Worm (Caenorhabditis elegans): ENCODE data around the gene R03E9.2.

The R03E9.2 gene

DNA sequence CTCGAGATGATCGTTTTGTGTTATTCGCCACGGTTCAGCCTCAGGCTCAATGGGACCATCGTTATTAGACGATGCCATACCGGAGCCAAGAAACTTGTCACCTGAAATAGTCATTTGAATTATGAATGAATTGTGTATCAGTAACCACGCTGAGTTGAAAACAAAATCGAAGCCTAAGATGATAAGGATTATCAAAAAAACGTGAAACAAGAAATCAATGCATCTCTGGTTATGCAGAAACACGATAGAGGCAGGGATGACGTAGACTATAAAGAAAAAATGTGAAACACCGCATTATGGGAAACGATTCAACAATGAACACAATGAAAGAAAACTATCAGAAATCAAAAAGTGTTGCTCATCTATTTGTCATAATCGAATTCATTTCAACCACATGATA, 10.1 kb downstream of the R03E9.2 start, which contains the start of gene smf-1:
TSS of gene smf-1 (minus strand) at position 101 of the 400 bp plus-strand sequence.
- TF ChIP-seq W03F9.2 (tag; optimal IDR thresholded peaks at IDR 0.05) (no peak), dao-5 (tag; optimal IDR thresholded peaks at IDR 0.05) (no peak), him-1 (tag; optimal IDR thresholded peaks at IDR 0.05) (no peak)

DNA sequence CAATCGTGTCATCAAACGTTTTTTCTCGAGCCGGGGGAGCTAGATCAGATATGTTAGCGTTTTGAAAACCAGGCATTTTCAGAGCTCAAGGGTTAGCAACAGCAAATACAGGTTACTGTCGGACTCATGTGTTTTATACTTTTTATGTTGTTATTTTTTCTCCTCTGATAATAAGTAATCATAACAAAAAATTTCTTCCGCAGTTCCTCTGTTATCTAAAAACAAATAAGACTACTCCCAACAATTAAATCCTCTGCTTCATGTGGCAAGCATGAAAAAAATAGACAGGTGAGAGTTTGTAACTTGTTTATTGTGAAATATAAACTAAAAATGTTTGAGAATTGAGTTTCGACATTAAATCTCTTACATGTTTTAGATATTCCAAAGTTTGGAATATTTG, 14.5 kb downstream of the R03E9.2 start, which contains the start of gene smf-2:
TSS of gene smf-2 (minus strand) at position 101 of the 400 bp plus-strand sequence.
- no peak for TF ChIP-seq W03F9.2 (tag; optimal IDR thresholded peaks at IDR 0.05)
- no peak for TF ChIP-seq him-1 (tag; optimal IDR thresholded peaks at IDR 0.05)

- TF ChIP-seq W03F9.2 (tag; optimal IDR thresholded peaks at IDR 0.05) (no peak), him-1 (tag; optimal IDR thresholded peaks at IDR 0.05) (no peak), dao-5 (tag; optimal IDR thresholded peaks at IDR 0.05) (no peak)
Measured at ce11 chrX:6713277-6713676, 19.8 kb downstream of the R03E9.2 start, which contains the start of gene nas-11. Gene nas-11, plus strand, starts transcription at chrX:6713577.

ce11 chrX:6709238-6709637, 23.9 kb downstream of the R03E9.2 start, which contains the start of gene acr-3:
Gene acr-3, plus strand, starts transcription at chrX:6709538.
- no peak for TF ChIP-seq him-1 (tag; optimal IDR thresholded peaks at IDR 0.05)

DNA sequence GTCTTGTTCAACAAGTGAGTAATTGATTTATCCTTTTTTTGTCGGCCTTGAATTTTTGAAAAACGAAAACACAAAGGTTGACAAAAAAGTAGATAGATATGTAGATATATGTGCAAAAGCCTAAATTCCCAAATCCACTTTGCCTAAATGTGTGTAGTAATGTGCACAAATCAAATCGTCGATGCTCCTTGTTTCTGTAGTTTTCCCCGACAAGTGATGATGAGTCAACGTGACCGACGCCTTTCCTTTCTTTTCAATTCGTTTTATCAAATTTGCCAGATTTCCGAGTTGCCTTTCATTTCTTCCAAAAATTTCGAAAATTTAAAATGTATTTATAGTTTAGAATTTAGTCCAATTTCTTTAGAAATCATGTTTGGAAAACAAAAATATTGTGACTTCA, 27.9 kb downstream of the R03E9.2 start:
- TF ChIP-seq W03F9.2 (tag; optimal IDR thresholded peaks at IDR 0.05): no peak
- TF ChIP-seq him-1 (tag; optimal IDR thresholded peaks at IDR 0.05): no peak
- no peak for TF ChIP-seq dao-5 (tag; optimal IDR thresholded peaks at IDR 0.05)

DNA sequence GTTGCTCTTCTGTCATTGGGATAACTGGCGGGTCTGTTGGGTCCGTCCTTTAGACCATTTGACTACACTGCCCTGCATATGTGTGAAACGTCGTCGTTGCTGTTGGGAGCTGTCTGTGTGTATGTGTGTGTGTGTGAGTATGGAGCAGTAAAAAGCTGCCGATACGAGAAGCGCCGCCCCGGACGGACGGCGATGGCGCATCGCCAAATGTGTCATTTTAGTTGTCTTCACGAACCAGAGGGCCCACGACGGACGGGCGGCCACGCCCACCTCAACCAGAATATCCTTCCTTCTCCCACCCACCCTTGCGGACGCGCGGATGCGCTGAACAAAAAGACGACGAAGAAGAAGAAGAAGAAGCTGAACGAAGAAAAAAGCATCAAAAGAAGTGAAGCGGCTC, 30.9 kb downstream of the R03E9.2 start, which contains the start of gene acr-2:
TSS of gene acr-2 (plus strand) at position 301 of the 400 bp plus-strand sequence.
- TF ChIP-seq dao-5 (tag; optimal IDR thresholded peaks at IDR 0.05): no peak
- no peak for TF ChIP-seq him-1 (tag; optimal IDR thresholded peaks at IDR 0.05)
- TF ChIP-seq W03F9.2 (tag; optimal IDR thresholded peaks at IDR 0.05): no peak

DNA sequence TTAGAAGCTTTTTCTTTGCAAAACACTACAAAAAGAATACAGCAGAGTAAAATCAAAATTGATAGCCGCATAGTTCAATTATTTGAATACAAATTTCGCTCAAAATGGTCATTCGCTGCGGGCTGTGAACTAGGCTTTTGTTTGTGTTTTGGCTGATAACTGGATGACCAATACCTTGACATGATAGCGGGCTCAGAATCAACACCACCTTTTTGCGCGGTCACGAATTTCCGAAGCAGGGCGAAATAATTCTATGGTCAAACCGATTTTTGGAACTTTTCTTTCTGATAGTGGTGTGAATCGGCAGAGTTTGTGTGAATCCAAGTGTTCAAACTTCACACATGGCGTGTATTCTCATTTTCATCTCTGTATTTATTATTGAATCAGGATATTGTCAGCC, 34.8 kb downstream of the R03E9.2 start, which contains the start of the genes F38B6.7 and F38B6.2:
TSS of gene F38B6.7 (minus strand) at position 101 of the 400 bp plus-strand sequence.
TSS of gene F38B6.2 (plus strand) at position 267 of the 400 bp plus-strand sequence.
- TF ChIP-seq him-1 (tag; optimal IDR thresholded peaks at IDR 0.05): no peak
- TF ChIP-seq W03F9.2 (tag; optimal IDR thresholded peaks at IDR 0.05): no peak
- no peak for TF ChIP-seq dao-5 (tag; optimal IDR thresholded peaks at IDR 0.05)

DNA sequence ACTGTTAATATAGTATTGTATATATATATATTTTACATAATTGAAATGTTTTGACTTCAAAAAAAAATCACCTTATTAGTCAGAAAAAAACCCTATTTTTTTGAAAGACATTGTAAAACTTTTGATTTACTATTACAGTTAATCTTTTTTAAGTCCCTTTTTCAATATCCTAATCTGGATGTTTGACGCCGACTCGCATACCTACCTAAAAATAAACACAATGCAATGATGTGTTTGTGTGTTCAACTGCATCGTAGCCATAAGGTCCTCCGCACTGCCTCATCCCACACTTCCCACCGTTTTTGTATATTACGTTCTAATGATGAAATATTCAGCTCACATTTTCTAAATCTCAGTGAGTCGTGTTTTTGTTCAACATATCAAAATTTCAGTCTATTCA, 39.8 kb downstream of the R03E9.2 start, which contains the start of gene F38B6.3:
TSS of gene F38B6.3 (plus strand) at position 301 of the 400 bp plus-strand sequence.
- TF ChIP-seq dao-5 (tag; optimal IDR thresholded peaks at IDR 0.05) (no peak), W03F9.2 (tag; optimal IDR thresholded peaks at IDR 0.05) (no peak), him-1 (tag; optimal IDR thresholded peaks at IDR 0.05) (no peak)

- TF ChIP-seq him-1 (tag; optimal IDR thresholded peaks at IDR 0.05) (no peak), dao-5 (tag; optimal IDR thresholded peaks at IDR 0.05) (no peak), W03F9.2 (tag; optimal IDR thresholded peaks at IDR 0.05) (no peak)
Measured at ce11 chrX:6692896-6693295, 40.2 kb downstream of the R03E9.2 start.

- TF ChIP-seq dao-5 (tag; optimal IDR thresholded peaks at IDR 0.05) (no peak), him-1 (tag; optimal IDR thresholded peaks at IDR 0.05) (no peak), W03F9.2 (tag; optimal IDR thresholded peaks at IDR 0.05) (no peak)
Measured at ce11 chrX:6691653-6692052, 41.4 kb downstream of the R03E9.2 start.

DNA sequence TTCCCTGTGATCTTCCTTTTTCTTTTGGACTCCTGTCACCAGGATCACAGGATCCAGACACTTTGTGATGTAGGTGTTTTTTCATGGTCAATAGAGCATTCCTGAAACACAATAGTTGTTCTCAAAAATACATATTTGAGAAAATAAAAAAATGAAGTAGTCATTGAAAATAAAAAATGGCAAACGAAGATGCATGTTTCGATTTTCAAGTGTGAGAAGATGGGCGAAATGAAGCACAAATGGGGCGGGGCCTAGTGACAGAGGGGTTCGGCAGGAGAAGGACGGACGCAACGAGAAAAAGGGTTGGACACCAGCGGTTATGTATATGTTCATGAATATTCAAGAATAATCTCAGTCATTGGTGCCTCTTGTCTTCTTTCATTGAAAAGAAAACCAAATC, 43.1 kb downstream of the R03E9.2 start, which contains the start of gene F38B6.6:
TSS of gene F38B6.6 (minus strand) at position 101 of the 400 bp plus-strand sequence.
- TF ChIP-seq W03F9.2 (tag; optimal IDR thresholded peaks at IDR 0.05) (no peak), him-1 (tag; optimal IDR thresholded peaks at IDR 0.05) (no peak), dao-5 (tag; optimal IDR thresholded peaks at IDR 0.05) (no peak)

ce11 chrX:6688953-6689562, 44.0 kb downstream of the R03E9.2 start:
- no peak for TF ChIP-seq dao-5 (tag; optimal IDR thresholded peaks at IDR 0.05)
- no peak for TF ChIP-seq him-1 (tag; optimal IDR thresholded peaks at IDR 0.05)
- no peak for TF ChIP-seq W03F9.2 (tag; optimal IDR thresholded peaks at IDR 0.05)

DNA sequence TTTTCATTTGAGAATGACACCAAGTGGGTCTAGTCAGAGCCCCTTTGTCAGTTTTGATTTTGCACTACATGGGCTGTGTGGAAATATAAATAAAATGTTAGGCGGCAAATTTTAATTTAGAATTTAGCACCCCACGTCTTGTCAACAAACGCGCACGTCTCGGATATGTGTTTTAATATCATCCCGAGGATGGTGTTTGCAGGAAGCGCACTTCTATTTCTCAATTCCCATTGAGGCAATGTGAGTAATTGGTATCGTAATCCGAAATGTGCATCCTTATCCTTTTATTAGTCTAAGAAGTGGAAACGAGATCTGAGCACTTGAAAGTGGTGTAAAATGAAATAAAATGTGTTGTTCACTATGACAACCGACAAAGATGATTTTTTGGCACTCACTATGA, 45.3 kb downstream of the R03E9.2 start:
- TF ChIP-seq W03F9.2 (tag; optimal IDR thresholded peaks at IDR 0.05): no peak
- no peak for TF ChIP-seq dao-5 (tag; optimal IDR thresholded peaks at IDR 0.05)
- no peak for TF ChIP-seq him-1 (tag; optimal IDR thresholded peaks at IDR 0.05)

DNA sequence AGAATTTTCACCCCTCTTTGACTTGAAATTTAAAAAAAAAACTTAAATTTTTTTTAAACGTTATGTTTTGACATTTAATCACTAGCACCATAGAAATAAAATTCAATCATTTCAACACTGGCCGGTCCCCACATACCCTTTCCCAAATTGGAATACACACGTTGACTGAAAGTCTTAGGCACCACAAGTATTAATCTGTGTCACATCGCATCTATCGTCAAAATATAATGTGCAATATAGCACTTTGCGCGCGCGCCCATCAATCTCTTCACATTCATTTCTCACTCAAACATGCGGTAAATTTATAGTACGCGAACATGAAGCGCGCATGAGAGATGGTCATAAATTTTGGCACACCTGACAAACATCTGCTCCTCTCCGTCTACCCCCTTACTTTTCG, 45.8 kb downstream of the R03E9.2 start:
- TF ChIP-seq him-1 (tag; optimal IDR thresholded peaks at IDR 0.05) (no peak), W03F9.2 (tag; optimal IDR thresholded peaks at IDR 0.05) (no peak), dao-5 (tag; optimal IDR thresholded peaks at IDR 0.05) (no peak)

- TF ChIP-seq him-1 (tag; optimal IDR thresholded peaks at IDR 0.05) (no peak), dao-5 (tag; optimal IDR thresholded peaks at IDR 0.05) (no peak), W03F9.2 (tag; optimal IDR thresholded peaks at IDR 0.05) (no peak)
Measured at ce11 chrX:6682683-6683082, 50.4 kb downstream of the R03E9.2 start, which contains the start of gene F38B6.8. Gene F38B6.8, minus strand, starts transcription at chrX:6682783.

All from whole organism, L4/young adult.